Fruit fly (Drosophila melanogaster): ENCODE data around the gene Nna1.

- TF ChIP-seq usp (GFP tag; optimal IDR thresholded peaks at IDR 0.05) (no peak), Hr78 (GFP tag; optimal IDR thresholded peaks at IDR 0.05) (no peak), br (GFP tag; optimal IDR thresholded peaks at IDR 0.05) (no peak)
These were observed 61.1 kb downstream of the Nna1 start for dm6 chrX:13753101-13753758.
